Worm (Caenorhabditis elegans) whole organism, young adult: Measurements from ENCODE around the gene col-169.
A peak's percentile ranks its signal among the peaks of the same experiment; 100 is the strongest.

Experiments used
- B0019.2 ChIP-seq: fragments of 200-800 bp; sonication (Bioruptor generic); conservative IDR thresholded peaks from 2 replicates; pipeline ENCODE4 v1.3.6; 2022; ENCODE audit warnings: missing genetic modification reagents, missing genetic modification characterization, missing compliant biosample characterization
- B0261.1 ChIP-seq: sonication (generic microtip); optimal IDR thresholded peaks from 2 replicates; lab custom pipeline; 2016; ENCODE audit warnings: mild to moderate bottlenecking, missing genetic modification characterization, moderate library complexity, missing compliant biosample characterization
- C06A6.2 ChIP-seq: fragments of 200-800 bp; sonication (Bioruptor generic); conservative IDR thresholded peaks from 2 replicates; pipeline ENCODE4 v1.3.6; 2022; ENCODE audit warnings: missing genetic modification characterization, missing compliant biosample characterization
- D2030.7 ChIP-seq: fragments of 200-800 bp; sonication (Bioruptor generic); IDR thresholded peaks from 2 replicates; pipeline ENCODE4 v1.3.6; 2022; ENCODE audit warnings: missing genetic modification reagents, missing genetic modification characterization, missing compliant biosample characterization
- F10E7.11 ChIP-seq: sonication (generic microtip); optimal IDR thresholded peaks from 2 replicates; lab custom pipeline; 2017; ENCODE audit warnings: mild to moderate bottlenecking, missing genetic modification characterization, moderate library complexity, missing compliant biosample characterization
- F23B12.7 ChIP-seq: sonication (generic microtip); optimal IDR thresholded peaks from 2 replicates; lab custom pipeline; 2017; ENCODE audit warnings: missing genetic modification characterization, mild to moderate bottlenecking, missing compliant biosample characterization, antibody characterized with exemption, moderate library complexity; ENCODE audit not compliant: insufficient read depth
- F52B5.7 ChIP-seq: sonication (generic microtip); optimal IDR thresholded peaks from 2 replicates; lab custom pipeline; 2016; ENCODE audit warnings: mild to moderate bottlenecking, missing genetic modification characterization, missing compliant biosample characterization
- F55B11.4 ChIP-seq: sonication (generic microtip); optimal IDR thresholded peaks from 2 replicates; lab custom pipeline; 2016; ENCODE audit warnings: missing compliant biosample characterization, missing genetic modification characterization, borderline replicate concordance; ENCODE audit not compliant: insufficient read depth
- F57C9.4 ChIP-seq: sonication (generic microtip); optimal IDR thresholded peaks from 2 replicates; lab custom pipeline; 2017; ENCODE audit warnings: mild to moderate bottlenecking, missing genetic modification characterization, missing compliant biosample characterization
- K11D2.4 ChIP-seq: fragments of 200-800 bp; sonication (Bioruptor generic); IDR thresholded peaks from 2 replicates; pipeline ENCODE4 v1.3.6; 2022; ENCODE audit warnings: missing genetic modification reagents, missing genetic modification characterization, missing compliant biosample characterization
- K12H6.12 ChIP-seq: fragments of 200-800 bp; sonication (Bioruptor generic); optimal IDR thresholded peaks from 2 replicates; lab custom pipeline; 2018; ENCODE audit warnings: mild to moderate bottlenecking, missing genetic modification characterization, missing compliant biosample characterization
- Y53F4B.3 ChIP-seq: fragments of 200-800 bp; sonication (Bioruptor generic); IDR thresholded peaks from 2 replicates; pipeline ENCODE4 v1.3.6; 2022; ENCODE audit warnings: missing genetic modification reagents, missing genetic modification characterization, missing compliant biosample characterization
- Y56A3A.18 ChIP-seq: fragments of 200-800 bp; sonication (Bioruptor generic); IDR thresholded peaks from 2 replicates; pipeline ENCODE4 v1.3.6; 2022; ENCODE audit warnings: missing genetic modification reagents, missing genetic modification characterization, missing compliant biosample characterization
- Y67H2A.10 ChIP-seq: fragments of 200-800 bp; sonication (Bioruptor generic); conservative IDR thresholded peaks from 2 replicates; pipeline ENCODE4 v1.3.6; 2022; ENCODE audit warnings: missing genetic modification reagents, missing genetic modification characterization, missing compliant biosample characterization
- Y79H2A.3 ChIP-seq: fragments of 200-800 bp; sonication (Bioruptor generic); conservative IDR thresholded peaks from 2 replicates; pipeline ENCODE4 v1.3.6; 2022; ENCODE audit warnings: missing genetic modification reagents, missing genetic modification characterization, missing compliant biosample characterization
- atf-7 ChIP-seq: sonication (generic microtip); optimal IDR thresholded peaks from 2 replicates; lab custom pipeline; 2017; ENCODE audit warnings: mild to moderate bottlenecking, missing genetic modification characterization, missing compliant biosample characterization
- athp-1 ChIP-seq: sonication (generic microtip); optimal IDR thresholded peaks from 2 replicates; lab custom pipeline; 2017; ENCODE audit warnings: mild to moderate bottlenecking, missing genetic modification characterization, missing compliant biosample characterization
- bed-2 ChIP-seq: fragments of 200-800 bp; sonication (Bioruptor generic); IDR thresholded peaks from 2 replicates; pipeline ENCODE4 v1.3.6; 2022; ENCODE audit warnings: missing genetic modification reagents, missing genetic modification characterization, missing compliant biosample characterization
- ccch-3 ChIP-seq: fragments of 200-800 bp; sonication (Bioruptor generic); optimal IDR thresholded peaks from 2 replicates; lab custom pipeline; 2018; ENCODE audit warnings: mild to moderate bottlenecking, missing genetic modification characterization, missing compliant biosample characterization
- cebp-2 ChIP-seq: fragments of 200-800 bp; sonication (Bioruptor generic); IDR thresholded peaks from 2 replicates; pipeline ENCODE4 v1.3.6; 2022; ENCODE audit warnings: missing genetic modification characterization, missing compliant biosample characterization
- ceh-100 ChIP-seq: fragments of 200-800 bp; sonication (Bioruptor generic); IDR thresholded peaks from 2 replicates; pipeline ENCODE4 v1.3.6; 2022; ENCODE audit warnings: missing genetic modification reagents, missing genetic modification characterization, missing compliant biosample characterization
- ceh-27 ChIP-seq: fragments of 200-800 bp; sonication (Bioruptor generic); optimal IDR thresholded peaks from 2 replicates; lab custom pipeline; 2018; ENCODE audit warnings: mild to moderate bottlenecking, missing genetic modification characterization, moderate library complexity, missing compliant biosample characterization
- ceh-40 ChIP-seq: fragments of 200-800 bp; sonication (Bioruptor generic); IDR thresholded peaks from 2 replicates; pipeline ENCODE4 v1.3.6; 2022; ENCODE audit warnings: missing genetic modification characterization, missing compliant biosample characterization
- ceh-79 ChIP-seq: sonication (generic microtip); optimal IDR thresholded peaks from 2 replicates; lab custom pipeline; 2017; ENCODE audit warnings: mild to moderate bottlenecking, missing genetic modification characterization, missing compliant biosample characterization
- die-1 ChIP-seq: sonication (generic microtip); optimal IDR thresholded peaks from 2 replicates; lab custom pipeline; 2016; ENCODE audit warnings: missing genotype, mild to moderate bottlenecking, missing genetic modification characterization, missing compliant biosample characterization
- dpff-1 ChIP-seq: sonication (generic microtip); optimal IDR thresholded peaks from 2 replicates; lab custom pipeline; 2017; ENCODE audit warnings: mild to moderate bottlenecking, missing genetic modification characterization, missing compliant biosample characterization
- gei-17 ChIP-seq: fragments of 200-800 bp; sonication (Bioruptor generic); optimal IDR thresholded peaks from 2 replicates; lab custom pipeline; 2018; ENCODE audit warnings: mild to moderate bottlenecking, missing genetic modification characterization, missing compliant biosample characterization
- hlh-12 ChIP-seq: sonication (generic microtip); optimal IDR thresholded peaks from 2 replicates; lab custom pipeline; 2016; ENCODE audit warnings: missing genetic modification characterization, missing compliant biosample characterization
- hlh-26 ChIP-seq: fragments of 200-800 bp; sonication (Bioruptor generic); conservative IDR thresholded peaks from 2 replicates; pipeline ENCODE4 v1.3.6; 2022; ENCODE audit warnings: missing genetic modification reagents, missing genetic modification characterization, missing compliant biosample characterization
- lag-1 ChIP-seq: fragments of 200-800 bp; sonication (Bioruptor generic); IDR thresholded peaks from 2 replicates; pipeline ENCODE4 v1.3.6; 2022; ENCODE audit warnings: missing genetic modification reagents, missing genetic modification characterization, missing compliant biosample characterization
- let-526 ChIP-seq: fragments of 200-800 bp; sonication (Bioruptor generic); IDR thresholded peaks from 2 replicates; pipeline ENCODE4 v1.3.6; 2022; ENCODE audit warnings: missing genetic modification reagents, missing genetic modification characterization, missing compliant biosample characterization
- lin-40 ChIP-seq: sonication (generic microtip); optimal IDR thresholded peaks from 2 replicates; lab custom pipeline; 2016; ENCODE audit warnings: missing genetic modification characterization, mild to moderate bottlenecking, missing compliant biosample characterization, missing genotype, missing genetic modification reagents
- madf-10 ChIP-seq: sonication (generic microtip); optimal IDR thresholded peaks from 2 replicates; lab custom pipeline; 2016; ENCODE audit warnings: mild to moderate bottlenecking, missing genetic modification characterization, missing compliant biosample characterization
- madf-8 ChIP-seq: fragments of 200-800 bp; sonication (Bioruptor generic); conservative IDR thresholded peaks from 2 replicates; pipeline ENCODE4 v1.3.6; 2022; ENCODE audit warnings: missing genetic modification reagents, missing genetic modification characterization, missing compliant biosample characterization
- mel-28 ChIP-seq: sonication (generic microtip); optimal IDR thresholded peaks from 2 replicates; lab custom pipeline; 2016; ENCODE audit warnings: borderline replicate concordance, mild to moderate bottlenecking, missing genetic modification characterization, missing compliant biosample characterization
- mes-4 ChIP-seq: sonication (generic microtip); optimal IDR thresholded peaks from 2 replicates; lab custom pipeline; 2016; ENCODE audit warnings: missing genotype, missing genetic modification characterization, missing compliant biosample characterization
- pbrm-1 ChIP-seq: fragments of 200-800 bp; sonication (Bioruptor generic); IDR thresholded peaks from 2 replicates; pipeline ENCODE4 v1.3.6; 2022; ENCODE audit warnings: missing genetic modification reagents, missing genetic modification characterization, missing compliant biosample characterization
- pha-4 ChIP-seq: fragments of 150-350 bp; sonication (generic microtip); optimal IDR thresholded peaks from 2 replicates; lab custom pipeline; 2014; ENCODE audit warnings: missing biosample characterization, missing genetic modification reagents, missing genetic modification characterization
- snpc-3.4 ChIP-seq: sonication (generic microtip); optimal IDR thresholded peaks from 2 replicates; lab custom pipeline; 2017; ENCODE audit warnings: missing genetic modification characterization, mild to moderate bottlenecking, missing compliant biosample characterization, antibody characterized with exemption, moderate library complexity, missing genotype, missing genetic modification reagents
- snpc-4 ChIP-seq, 5 experiments: fragments of 150-350 bp in 1 of 5; sonication (generic microtip) in 4 of 5; optimal IDR thresholded peaks; 2 replicates each; lab custom pipeline; 2014 to 2018; ENCODE audit warnings: missing genetic modification characterization in 5 of 5, missing biosample characterization in 3 of 5, antibody characterized with exemption in 2 of 5, mild to moderate bottlenecking in 2 of 5, missing compliant biosample characterization in 2 of 5, missing genotype in 2 of 5, moderate library complexity in 2 of 5, missing genetic modification reagents in 1 of 5
- somi-1 ChIP-seq: fragments of 200-800 bp; sonication (Bioruptor generic); optimal IDR thresholded peaks from 2 replicates; lab custom pipeline; 2018; ENCODE audit warnings: mild to moderate bottlenecking, missing genetic modification characterization, missing compliant biosample characterization
- tbx-9 ChIP-seq: sonication (generic microtip); optimal IDR thresholded peaks from 2 replicates; lab custom pipeline; 2016; ENCODE audit warnings: borderline replicate concordance, missing genetic modification characterization, inconsistent platforms, missing compliant biosample characterization
- unc-130 ChIP-seq: sonication (generic microtip); optimal IDR thresholded peaks from 2 replicates; lab custom pipeline; 2016; ENCODE audit warnings: missing genetic modification reagents, missing genetic modification characterization, missing compliant biosample characterization
- unc-62 ChIP-seq: fragments of 150-350 bp; optimal IDR thresholded peaks from 2 replicates; lab custom pipeline; 2014; ENCODE audit warnings: missing biosample characterization, missing genetic modification reagents, missing genetic modification characterization
- zim-3 ChIP-seq: sonication (generic microtip); optimal IDR thresholded peaks from 2 replicates; lab custom pipeline; 2017; ENCODE audit warnings: mild to moderate bottlenecking, missing genetic modification characterization, moderate library complexity, missing compliant biosample characterization
- ztf-22 ChIP-seq: fragments of 200-800 bp; sonication (Bioruptor generic); optimal IDR thresholded peaks from 2 replicates; lab custom pipeline; 2018; ENCODE audit warnings: mild to moderate bottlenecking, missing genetic modification characterization, moderate library complexity, missing compliant biosample characterization
- ztf-26 ChIP-seq: sonication (generic microtip); optimal IDR thresholded peaks from 2 replicates; lab custom pipeline; 2017; ENCODE audit warnings: missing genetic modification characterization, missing compliant biosample characterization
- ztf-28 ChIP-seq: fragments of 200-800 bp; sonication (Bioruptor generic); IDR thresholded peaks from 2 replicates; pipeline ENCODE4 v1.3.6; 2022; ENCODE audit warnings: missing genetic modification reagents, missing genetic modification characterization, missing compliant biosample characterization

col-169 gene

ce11 chrX:6286154-6286553 is 42.8 kb upstream of the col-169 start (continued):
- peak; percentile 39 for TF ChIP-seq unc-130 (GFP tag; lab: Kevin White, UChicago)
- TF ChIP-seq dpff-1 (tag; lab: Kevin White, UChicago) = no peak
- TF ChIP-seq F23B12.7 = peak; percentile 70
- TF ChIP-seq die-1 = peak; percentile 90
- TF ChIP-seq B0019.2 (GFP tag; lab: Robert Waterston, UW) = no peak
- no peak for TF ChIP-seq K12H6.12 (tag; lab: Kevin White, UChicago)
- TF ChIP-seq ztf-22 = no peak
- peak; percentile 48 for TF ChIP-seq ceh-100 (GFP tag; lab: Robert Waterston, UW)
- peak; percentile 82 for TF ChIP-seq B0261.1
- no peak for TF ChIP-seq F57C9.4 (tag; lab: Kevin White, UChicago)
- no peak for TF ChIP-seq tbx-9 (tag; lab: Kevin White, UChicago)
- TF ChIP-seq cebp-2 = 0 out of 2 replicates have a peak, but pooled peaks have one; percentile 88
- TF ChIP-seq athp-1 (tag; lab: Kevin White, UChicago) = peak; percentile 45
- TF ChIP-seq gei-17 (GFP tag; lab: Kevin White, UChicago) = no peak
- TF ChIP-seq let-526 (GFP tag; lab: Robert Waterston, UW) = 0 out of 2 replicates have a peak, but pooled peaks have one; percentile 22
- no peak for TF ChIP-seq madf-8 (GFP tag; lab: Robert Waterston, UW)
- TF ChIP-seq bed-2 (GFP tag; lab: Robert Waterston, UW) = no peak
- no peak for TF ChIP-seq K11D2.4
- no peak for TF ChIP-seq lin-40
- no peak for TF ChIP-seq Y53F4B.3 (GFP tag; lab: Robert Waterston, UW)
- TF ChIP-seq F55B11.4 (tag; lab: Kevin White, UChicago) = no peak
- TF ChIP-seq zim-3 (tag; lab: Kevin White, UChicago) = peak; percentile 19
- TF ChIP-seq hlh-12 (tag; lab: Kevin White, UChicago) = peak; percentile 64
- 0 out of 2 replicates have a peak, but pooled peaks have one; percentile 63 for TF ChIP-seq ztf-28 (GFP tag; lab: Robert Waterston, UW)
- peak; percentile 79 for TF ChIP-seq somi-1
- peak; percentile 72 for TF ChIP-seq madf-10
- no peak for TF ChIP-seq lag-1 (GFP tag; lab: Robert Waterston, UW)
- TF ChIP-seq C06A6.2 (GFP tag; lab: Robert Waterston, UW) = no peak
- TF ChIP-seq mes-4 (tag; lab: Kevin White, UChicago) = peak; percentile 43
- TF ChIP-seq F10E7.11 = no peak
- 0 out of 2 replicates have a peak, but pooled peaks have one; percentile 55 for TF ChIP-seq Y79H2A.3 (GFP tag; lab: Robert Waterston, UW)
- no peak for TF ChIP-seq pha-4 (tag; lab: Kevin White, UChicago)
- peak; percentile 69 for TF ChIP-seq F52B5.7
- TF ChIP-seq ztf-26 (tag; lab: Kevin White, UChicago) = peak; percentile 14
- no peak for TF ChIP-seq hlh-26
- no peak for TF ChIP-seq ceh-79 (tag; lab: Kevin White, UChicago)
- peak; percentile 85 for TF ChIP-seq snpc-4 (GFP tag; optimal IDR thresholded peaks at IDR 0.05; lab: Kevin White, UChicago)
- peak in 2 of 4 experiments; percentile 35 to 83 for TF ChIP-seq snpc-4 (tag; optimal IDR thresholded peaks at IDR 0.05; lab: Kevin White, UChicago)
- peak; percentile 82 for TF ChIP-seq snpc-3.4 (tag; lab: Kevin White, UChicago)
- TF ChIP-seq unc-62 (GFP tag; lab: Kevin White, UChicago) = no peak
- TF ChIP-seq D2030.7 (GFP tag; lab: Robert Waterston, UW) = peak; percentile 72
- peak; percentile 76 for TF ChIP-seq pbrm-1 (GFP tag; lab: Robert Waterston, UW)
- TF ChIP-seq atf-7 (tag; lab: Kevin White, UChicago) = peak; percentile 59
- 0 out of 2 replicates have a peak, but pooled peaks have one; percentile 16 for TF ChIP-seq Y67H2A.10 (GFP tag; lab: Robert Waterston, UW)
- peak; percentile 5 for TF ChIP-seq ceh-27
- 0 out of 2 replicates have a peak, but pooled peaks have one; percentile 81 for TF ChIP-seq ceh-40 (GFP tag; lab: Robert Waterston, UW)
- TF ChIP-seq Y56A3A.18 (GFP tag; lab: Robert Waterston, UW) = peak; percentile 79
- no peak for TF ChIP-seq mel-28 (tag; lab: Kevin White, UChicago)
- no peak for TF ChIP-seq ccch-3
